Fruit fly (Drosophila melanogaster): ENCODE data around the gene srw.

The srw gene

DNA sequence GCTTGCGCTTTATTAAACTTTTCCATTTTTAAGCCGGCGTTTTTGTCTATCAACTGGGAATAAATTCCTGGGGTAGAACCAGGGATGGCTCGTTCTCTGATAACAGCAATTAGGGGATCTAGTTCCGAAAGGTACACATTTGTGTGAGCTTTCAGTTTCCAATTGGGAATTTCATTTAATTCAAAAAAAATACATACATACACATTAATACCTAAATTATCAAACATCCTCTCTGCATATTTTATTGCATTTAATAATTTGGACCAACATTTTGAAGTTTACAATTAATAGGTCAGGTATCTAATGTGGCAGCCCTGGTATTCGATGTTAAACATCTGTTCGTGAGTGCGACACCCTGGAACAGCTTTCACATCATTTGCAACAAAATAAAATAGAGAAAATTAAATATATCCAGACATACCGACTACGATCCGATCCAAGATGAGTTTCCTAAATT is 24.1 kb downstream of the srw start, which contains the start of the genes CG15011 and CG1309 (continued):
- TF ChIP-seq CG7372 (GFP tag; IDR thresholded peaks at IDR 0.05), result peak; percentile 80
- 0 out of 3 replicates have a peak, but pooled peaks have one; percentile 40 for TF ChIP-seq Doc3 (GFP tag; IDR thresholded peaks at IDR 0.05; ENCODE audit: partially characterized antibody)
- no peak for TF ChIP-seq ro (GFP tag; IDR thresholded peaks at IDR 0.05)
- no peak for TF ChIP-seq Hey (tag; optimal IDR thresholded peaks at IDR 0.05)
- peak; percentile 53 for TF ChIP-seq odd (GFP tag; optimal IDR thresholded peaks at IDR 0.05)
- peak; percentile 59; the same call in 2 of the 4 replicates for TF ChIP-seq Dll (GFP tag; IDR thresholded peaks at IDR 0.05; ENCODE audit: partially characterized antibody)
- no peak for TF ChIP-seq Dip2 (GFP tag; IDR thresholded peaks at IDR 0.05)
- TF ChIP-seq Mad (GFP tag; optimal IDR thresholded peaks at IDR 0.05), result peak; percentile 80
- TF ChIP-seq HmgD (GFP tag; optimal IDR thresholded peaks at IDR 0.05), result peak; percentile 72
- TF ChIP-seq chm (GFP tag; IDR thresholded peaks at IDR 0.05), result 0 out of 2 replicates have a peak, but pooled peaks have one; percentile 49
- no peak; the same call in 1 of the 2 replicates for TF ChIP-seq gsb (GFP tag; IDR thresholded peaks at IDR 0.05)
- peak; percentile 86 for TF ChIP-seq luna (GFP tag; optimal IDR thresholded peaks at IDR 0.05)
- TF ChIP-seq CG12299 (tag; optimal IDR thresholded peaks at IDR 0.05), result peak; percentile 67
- peak; percentile 67 for TF ChIP-seq CG12104 (GFP tag; optimal IDR thresholded peaks at IDR 0.05)
- TF ChIP-seq CG1529 (GFP tag; optimal IDR thresholded peaks at IDR 0.05), result peak; percentile 55
- peak; percentile 70 for TF ChIP-seq CG18476 (GFP tag; optimal IDR thresholded peaks at IDR 0.05)
- peak; percentile 80 for TF ChIP-seq Xrp1 (GFP tag; IDR thresholded peaks at IDR 0.05)
- peak; percentile 69; the same call in 1 of the 2 replicates for TF ChIP-seq klu (GFP tag; IDR thresholded peaks at IDR 0.05)
- peak; percentile 48 for TF ChIP-seq Neu2 (GFP tag; optimal IDR thresholded peaks at IDR 0.05; ENCODE audit: borderline replicate concordance)
- TF ChIP-seq CG17568 (GFP tag; optimal IDR thresholded peaks at IDR 0.05), result no peak
- TF ChIP-seq CG6813 (GFP tag; optimal IDR thresholded peaks at IDR 0.05), result no peak
- TF ChIP-seq ase (GFP tag; IDR thresholded peaks at IDR 0.05), result peak; percentile 72; the same call in 2 of the 3 replicates
- peak; percentile 85 for TF ChIP-seq abd-A (tag; optimal IDR thresholded peaks at IDR 0.05)
- TF ChIP-seq CG12155 (GFP tag; optimal IDR thresholded peaks at IDR 0.05), result peak; percentile 87
- TF ChIP-seq Pdp1 (GFP tag; optimal IDR thresholded peaks at IDR 0.05), result peak; percentile 82 to 88
- TF ChIP-seq seq (GFP tag; IDR thresholded peaks at IDR 0.05), result peak; percentile 67
- no peak for TF ChIP-seq lov (optimal IDR thresholded peaks at IDR 0.05)
- 0 out of 3 replicates have a peak, but pooled peaks have one; percentile 21 for TF ChIP-seq lov (GFP tag; IDR thresholded peaks at IDR 0.05)
- peak; percentile 84 for TF ChIP-seq sisA (GFP tag; IDR thresholded peaks at IDR 0.05)
- TF ChIP-seq crp (GFP tag; optimal IDR thresholded peaks at IDR 0.05), result peak; percentile 72 to 87
- peak; percentile 86 for TF ChIP-seq zfh2 (GFP tag; optimal IDR thresholded peaks at IDR 0.05)
- peak; percentile 85 for TF ChIP-seq shn (GFP tag; optimal IDR thresholded peaks at IDR 0.05)
- TF ChIP-seq ATbp (GFP tag; optimal IDR thresholded peaks at IDR 0.05), result peak; percentile 41
- TF ChIP-seq CG8089 (GFP tag; optimal IDR thresholded peaks at IDR 0.05), result peak; percentile 71
- peak; percentile 83 for TF ChIP-seq tin (GFP tag; optimal IDR thresholded peaks at IDR 0.05)
- peak; percentile 100 for TF ChIP-seq CG15514 (GFP tag; optimal IDR thresholded peaks at IDR 0.05)
- peak; percentile 63 for TF ChIP-seq peb (GFP tag; IDR thresholded peaks at IDR 0.05)
- TF ChIP-seq zen (tag; optimal IDR thresholded peaks at IDR 0.05), result peak; percentile 85
- TF ChIP-seq lbe (GFP tag; optimal IDR thresholded peaks at IDR 0.05), result peak; percentile 70
- TF ChIP-seq CG34224 (GFP tag; IDR thresholded peaks at IDR 0.05; ENCODE audit: partially characterized antibody), result no peak
- TF ChIP-seq otp (GFP tag; IDR thresholded peaks at IDR 0.05), result peak; percentile 70; the same call in 2 of the 3 replicates
- TF ChIP-seq CG17361 (GFP tag; IDR thresholded peaks at IDR 0.05), result peak; percentile 88
- no peak for TF ChIP-seq ash1 (GFP tag; optimal IDR thresholded peaks at IDR 0.05)
- peak; percentile 51 for TF ChIP-seq CG31388 (GFP tag; optimal IDR thresholded peaks at IDR 0.05)
- TF ChIP-seq cad (GFP tag; optimal IDR thresholded peaks at IDR 0.05), result no peak
- TF ChIP-seq Meics (GFP tag; optimal IDR thresholded peaks at IDR 0.05), result peak; percentile 77
- no peak for TF ChIP-seq hth (optimal IDR thresholded peaks at IDR 0.05)
- TF ChIP-seq amos (GFP tag; IDR thresholded peaks at IDR 0.05; ENCODE audit: partially characterized antibody), result peak; percentile 11; the same call in 1 of the 2 replicates
- peak; percentile 68 for TF ChIP-seq fd102C (GFP tag; optimal IDR thresholded peaks at IDR 0.05)
- peak; percentile 82 for TF ChIP-seq dm (GFP tag; optimal IDR thresholded peaks at IDR 0.05)
